Worm (Caenorhabditis elegans): Measurements from ENCODE around the gene C35B1.7.

The C35B1.7 gene

DNA sequence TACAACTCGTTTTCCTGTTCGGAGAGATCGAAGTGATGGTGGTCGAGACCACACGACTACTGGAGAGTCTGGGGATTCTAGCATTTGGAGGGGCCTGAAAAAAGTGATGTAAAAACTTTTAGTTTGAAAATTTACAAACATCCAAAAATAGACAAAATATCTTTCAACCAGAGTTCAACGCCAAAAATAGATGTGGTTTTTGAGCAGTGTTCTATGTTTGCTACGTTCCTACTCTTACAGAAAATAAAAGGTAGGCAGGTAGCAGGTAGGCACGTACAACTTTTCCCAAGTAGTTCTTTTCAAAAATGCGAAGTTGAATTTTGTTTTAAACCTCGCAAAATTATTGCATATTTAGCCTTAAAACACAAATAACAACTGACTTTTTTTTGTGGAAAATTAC, 3.5 kb downstream of the C35B1.7 start, which contains the start of gene F49F1.14:
Gene F49F1.14, minus strand, starts transcription at position 101 of the 400 bp plus-strand sequence.
- TF ChIP-seq nhr-111 (GFP tag; optimal IDR thresholded peaks at IDR 0.05): no peak
- TF ChIP-seq Y105C5A.15 (GFP tag; IDR thresholded peaks at IDR 0.05): no peak
- no peak for TF ChIP-seq ZK546.5 (tag; optimal IDR thresholded peaks at IDR 0.05)
- no peak for TF ChIP-seq nhr-237 (tag; optimal IDR thresholded peaks at IDR 0.05)
- no peak for TF ChIP-seq mep-1 (tag; optimal IDR thresholded peaks at IDR 0.05)
- no peak for TF ChIP-seq mdl-1 (tag; optimal IDR thresholded peaks at IDR 0.05)
- no peak for TF ChIP-seq aha-1 (tag)
- TF ChIP-seq lim-7 (GFP tag; IDR thresholded peaks at IDR 0.05): no peak
- no peak for TF ChIP-seq duxl-1 (tag; optimal IDR thresholded peaks at IDR 0.05; ENCODE audit: poor library complexity)
- no peak for TF ChIP-seq F49E8.2 (tag; optimal IDR thresholded peaks at IDR 0.05; ENCODE audit: borderline replicate concordance)
- TF ChIP-seq daf-16 (GFP tag; optimal IDR thresholded peaks at IDR 0.05): no peak
- TF ChIP-seq daf-16 (tag; optimal IDR thresholded peaks at IDR 0.05): no peak
- TF ChIP-seq mes-2 (tag; optimal IDR thresholded peaks at IDR 0.05; ENCODE audit: poor library complexity, severe bottlenecking): no peak
- TF ChIP-seq mxl-3 (GFP tag; optimal IDR thresholded peaks at IDR 0.05): no peak
- TF ChIP-seq dve-1 (tag; optimal IDR thresholded peaks at IDR 0.05; ENCODE audit: insufficient read depth): no peak
- TF ChIP-seq nhr-6 (tag; optimal IDR thresholded peaks at IDR 0.05): no peak
- no peak for TF ChIP-seq madf-9 (GFP tag; conservative IDR thresholded peaks at IDR 0.05)
- no peak for TF ChIP-seq egl-43 (GFP tag; IDR thresholded peaks at IDR 0.05)
- no peak for TF ChIP-seq ceh-28 (tag; optimal IDR thresholded peaks at IDR 0.05)
- no peak for TF ChIP-seq aly-2 (tag; optimal IDR thresholded peaks at IDR 0.05)
- TF ChIP-seq zag-1 (tag; optimal IDR thresholded peaks at IDR 0.05): no peak

DNA sequence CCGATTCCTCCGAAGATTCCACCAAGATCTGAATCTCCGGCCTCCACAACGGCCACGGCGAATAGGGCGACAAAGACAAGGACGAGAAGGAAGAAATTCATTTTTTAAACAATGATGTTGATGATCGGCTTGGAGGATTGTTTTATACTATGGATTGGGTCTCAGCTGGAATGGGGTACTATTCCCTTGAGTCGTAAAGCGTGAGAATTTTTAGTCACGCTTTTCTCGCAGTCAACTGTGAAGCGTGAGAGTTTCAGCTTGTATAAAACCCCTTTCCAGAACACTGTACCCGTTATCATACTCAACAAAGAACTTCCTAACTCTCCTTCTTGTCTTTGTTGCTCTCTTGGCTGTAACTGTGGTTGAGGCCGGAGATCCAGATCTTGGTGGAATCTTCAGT, 5.7 kb downstream of the C35B1.7 start, which contains the start of gene F49F1.15:
Gene F49F1.15, minus strand, starts transcription at position 101 of the 400 bp plus-strand sequence.
- no peak for TF ChIP-seq ZK337.2 (GFP tag; IDR thresholded peaks at IDR 0.05)
- TF ChIP-seq dmd-9 (GFP tag; IDR thresholded peaks at IDR 0.05): no peak

DNA sequence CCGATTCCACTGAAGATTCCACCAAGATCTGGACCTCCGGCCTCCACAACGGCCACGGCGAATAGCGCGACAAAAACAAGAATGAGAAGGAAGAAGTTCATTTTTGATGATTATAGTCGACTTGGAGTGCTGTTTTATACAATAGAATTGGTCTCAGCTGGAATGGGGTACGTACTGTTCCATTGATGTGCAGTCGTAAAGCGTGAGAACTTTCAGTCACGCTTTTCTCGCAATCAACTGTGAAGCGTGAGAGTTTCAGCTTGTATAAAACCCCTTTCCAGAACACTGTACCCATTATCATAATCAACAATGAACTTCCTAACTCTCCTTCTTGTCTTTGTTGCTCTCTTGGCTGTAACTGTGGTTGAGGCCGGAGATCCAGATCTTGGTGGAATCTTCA, 6.8 kb downstream of the C35B1.7 start, which contains the start of the genes F49F1.4 and F49F1.2:
Gene F49F1.4, minus strand, starts transcription at position 101 of the 400 bp plus-strand sequence.
Gene F49F1.2, plus strand, starts transcription at position 310 of the 400 bp plus-strand sequence.
- no peak for TF ChIP-seq tag-97 (GFP tag; IDR thresholded peaks at IDR 0.05)
- TF ChIP-seq Y105C5A.15 (GFP tag; IDR thresholded peaks at IDR 0.05): no peak
- no peak for TF ChIP-seq R02D3.7 (tag; optimal IDR thresholded peaks at IDR 0.05)
- TF ChIP-seq duxl-1 (tag; optimal IDR thresholded peaks at IDR 0.05; ENCODE audit: poor library complexity): no peak
- no peak for TF ChIP-seq vab-7 (GFP tag; IDR thresholded peaks at IDR 0.05)

DNA sequence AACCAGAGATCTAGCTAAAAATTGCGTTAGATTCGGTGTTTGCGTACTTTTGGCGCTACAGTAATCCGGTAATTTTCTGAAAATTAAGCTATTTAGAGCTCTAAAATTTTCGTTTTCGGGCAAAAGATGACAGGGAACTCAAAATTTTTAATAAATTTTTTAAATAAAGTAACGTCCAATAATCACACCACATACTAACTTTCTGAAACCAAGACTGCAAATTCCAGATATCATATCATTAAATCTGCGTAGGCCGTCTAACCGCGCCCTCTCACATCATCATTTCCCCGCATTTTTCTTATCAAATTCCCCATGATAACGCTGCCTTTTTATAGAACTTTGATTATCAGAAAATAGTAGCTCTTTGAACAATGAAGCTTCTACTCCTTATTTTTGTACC, 8.6 kb downstream of the C35B1.7 start, which contains the start of gene drd-50:
Gene drd-50, plus strand, starts transcription at position 301 of the 400 bp plus-strand sequence.
- TF ChIP-seq Y75B8A.6 (GFP tag; IDR thresholded peaks at IDR 0.05) (no peak), pqm-1 (tag; optimal IDR thresholded peaks at IDR 0.05) (peak; percentile 42)

DNA sequence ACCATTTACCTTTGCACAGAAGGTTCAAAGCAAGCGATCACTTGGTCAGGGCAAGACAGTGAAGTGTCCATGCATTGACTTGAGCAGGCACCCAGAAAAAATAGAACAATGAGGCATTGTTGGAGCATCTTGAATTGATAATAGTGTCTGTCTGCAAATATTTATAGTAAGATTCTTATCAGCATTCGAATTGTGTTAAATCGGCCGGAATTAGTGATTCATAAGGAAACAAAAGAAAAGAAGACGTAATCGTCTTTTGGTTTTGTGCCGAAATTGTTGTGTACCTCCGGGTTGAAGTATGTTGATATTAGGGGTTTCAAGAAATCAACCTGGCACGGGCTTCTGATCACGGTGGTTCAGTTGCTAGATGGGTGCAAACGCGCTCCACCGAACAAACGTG, 11.4 kb downstream of the C35B1.7 start, which contains the start of gene F49F1.5:
Gene F49F1.5, minus strand, starts transcription at position 153 of the 400 bp plus-strand sequence.
- no peak for TF ChIP-seq spr-3 (GFP tag; optimal IDR thresholded peaks at IDR 0.05)
- no peak for TF ChIP-seq rbr-2 (tag; optimal IDR thresholded peaks at IDR 0.05)

DNA sequence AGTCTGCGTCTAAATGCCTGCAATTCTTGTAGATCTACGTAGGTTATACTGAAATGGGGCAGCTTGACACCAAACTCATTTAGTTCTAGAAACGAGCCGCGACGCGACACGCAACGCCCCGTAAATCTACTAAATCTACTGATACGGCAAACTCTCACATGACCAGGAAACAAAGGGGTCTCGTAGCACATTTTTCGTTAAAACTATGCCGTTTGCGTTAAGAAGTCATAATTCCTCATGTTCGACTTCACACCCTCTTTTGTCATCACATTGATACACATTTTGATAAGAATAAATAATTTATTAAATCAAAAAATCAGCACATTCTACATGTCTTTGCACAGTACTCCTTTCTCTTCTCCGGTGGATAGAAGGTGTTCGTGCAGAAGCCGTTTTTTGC, 12.2 kb downstream of the C35B1.7 start:
- TF ChIP-seq madf-9 (GFP tag; conservative IDR thresholded peaks at IDR 0.05) (no peak), mxl-2 (GFP tag; conservative IDR thresholded peaks at IDR 0.05) (no peak), nhr-42 (GFP tag; IDR thresholded peaks at IDR 0.05) (no peak), hif-1 (tag; optimal IDR thresholded peaks at IDR 0.05) (no peak), ceh-44 (GFP tag; IDR thresholded peaks at IDR 0.05) (no peak), hlh-11 (tag; optimal IDR thresholded peaks at IDR 0.05) (peak; percentile 28), spr-1 (tag; optimal IDR thresholded peaks at IDR 0.05) (no peak), duxl-1 (tag; optimal IDR thresholded peaks at IDR 0.05; ENCODE audit: poor library complexity) (no peak), egl-43 (GFP tag; IDR thresholded peaks at IDR 0.05) (no peak), sdz-12 (GFP tag; optimal IDR thresholded peaks at IDR 0.05) (no peak), dmd-6 (GFP tag; IDR thresholded peaks at IDR 0.05) (peak; percentile 23; the same call in 1 of the 2 replicates), nhr-41 (GFP tag; IDR thresholded peaks at IDR 0.05) (no peak), nhr-6 (tag; optimal IDR thresholded peaks at IDR 0.05) (no peak), lin-39 (tag; optimal IDR thresholded peaks at IDR 0.05) (no peak), pqm-1 (tag; optimal IDR thresholded peaks at IDR 0.05) (peak; percentile 43), dmd-8 (GFP tag; IDR thresholded peaks at IDR 0.05) (no peak), lin-29 (GFP tag; IDR thresholded peaks at IDR 0.05) (no peak)
